In genomic region chrIV:8927093-8927492, ce11 we compare ENCODE assay signal across 5 worm cellular contexts.
A peak's percentile ranks its signal among the peaks of the same experiment; 100 is the strongest.
TF ChIP-seq lines count a peak whose summit lies in the region.

No protein-coding gene starts in this region.

TF ChIP-seq in whole organism, L1 larva, 84 proteins besides CTCF, POLR2A, EP300 and RAD21 (continues in another document):
- TF ChIP-seq nhr-28 (tag; optimal IDR thresholded peaks at IDR 0.05; lab: Kevin White, UChicago), result no peak
- no peak for TF ChIP-seq blmp-1 (tag; optimal IDR thresholded peaks at IDR 0.05; lab: Kevin White, UChicago)
- TF ChIP-seq rnt-1 (tag; optimal IDR thresholded peaks at IDR 0.05; lab: Kevin White, UChicago), result peak; percentile 84
- peak; percentile 44 for TF ChIP-seq grh-1 (GFP tag; IDR thresholded peaks at IDR 0.05; lab: Robert Waterston, UW)
- TF ChIP-seq pqm-1 (tag; optimal IDR thresholded peaks at IDR 0.05; lab: Kevin White, UChicago), result no peak
- TF ChIP-seq tlp-1 (tag; optimal IDR thresholded peaks at IDR 0.05; lab: Kevin White, UChicago), result no peak
- TF ChIP-seq pax-3 (tag; optimal IDR thresholded peaks at IDR 0.05; lab: Kevin White, UChicago), result peak; percentile 66
- TF ChIP-seq isw-1 (GFP tag; IDR thresholded peaks at IDR 0.05; lab: Robert Waterston, UW), result no peak; the same call in 1 of the 2 replicates
- no peak for TF ChIP-seq unc-30 (tag; optimal IDR thresholded peaks at IDR 0.05; lab: Kevin White, UChicago)
- TF ChIP-seq Y116A8C.19 (tag; optimal IDR thresholded peaks at IDR 0.05; lab: Kevin White, UChicago; ENCODE audit: borderline replicate concordance), result no peak
- TF ChIP-seq ama-1 (optimal IDR thresholded peaks at IDR 0.05; lab: Kevin White, UChicago), result peak; percentile 44
- TF ChIP-seq aly-2 (tag; optimal IDR thresholded peaks at IDR 0.05; lab: Kevin White, UChicago), result peak; percentile 50
- peak; percentile 87 for TF ChIP-seq nhr-71 (tag; optimal IDR thresholded peaks at IDR 0.05; lab: Kevin White, UChicago)
- TF ChIP-seq ceh-63 (GFP tag; optimal IDR thresholded peaks at IDR 0.05; lab: Kevin White, UChicago), result no peak
- TF ChIP-seq unc-130 (tag; optimal IDR thresholded peaks at IDR 0.05; lab: Kevin White, UChicago), result peak; percentile 75
- TF ChIP-seq unc-62 (GFP tag; optimal IDR thresholded peaks at IDR 0.05; lab: Kevin White, UChicago), result no peak
- TF ChIP-seq elt-3 (tag; optimal IDR thresholded peaks at IDR 0.05; lab: Kevin White, UChicago), result peak in 1 of 6 experiments; percentile 75
- peak; percentile 85 for TF ChIP-seq nhr-47 (tag; optimal IDR thresholded peaks at IDR 0.05; lab: Kevin White, UChicago)

TF ChIP-seq in whole organism, L3 larva, 47 proteins besides CTCF, POLR2A, EP300 and RAD21 (continues in another document):
- TF ChIP-seq nhr-12 (tag; optimal IDR thresholded peaks at IDR 0.05; lab: Kevin White, UChicago), result no peak
- peak; percentile 92 for TF ChIP-seq lin-39 (tag; optimal IDR thresholded peaks at IDR 0.05; lab: Kevin White, UChicago)
- peak; percentile 72 for TF ChIP-seq elt-2 (tag; optimal IDR thresholded peaks at IDR 0.05; lab: Kevin White, UChicago)
- no peak for TF ChIP-seq nhr-77 (tag; optimal IDR thresholded peaks at IDR 0.05; lab: Kevin White, UChicago)
- peak; percentile 35 for TF ChIP-seq lin-15B (tag; optimal IDR thresholded peaks at IDR 0.05; lab: Kevin White, UChicago)
- TF ChIP-seq tbx-2 (tag; optimal IDR thresholded peaks at IDR 0.05; lab: Kevin White, UChicago), result peak; percentile 58
- TF ChIP-seq R02D3.7 (tag; optimal IDR thresholded peaks at IDR 0.05; lab: Kevin White, UChicago), result peak; percentile 57
- no peak for TF ChIP-seq fkh-2 (tag; optimal IDR thresholded peaks at IDR 0.05; lab: Kevin White, UChicago)
- TF ChIP-seq ceh-28 (tag; optimal IDR thresholded peaks at IDR 0.05; lab: Kevin White, UChicago), result peak; percentile 67
- peak; percentile 86 for TF ChIP-seq ama-1 (optimal IDR thresholded peaks at IDR 0.05; lab: Kevin White, UChicago)
- TF ChIP-seq skn-1 (tag; optimal IDR thresholded peaks at IDR 0.05; lab: Kevin White, UChicago), result peak; percentile 20
- peak; percentile 57 for TF ChIP-seq ztf-4 (tag; optimal IDR thresholded peaks at IDR 0.05; lab: Kevin White, UChicago)
- no peak for TF ChIP-seq nhr-28 (tag; optimal IDR thresholded peaks at IDR 0.05; lab: Kevin White, UChicago)
- TF ChIP-seq ceh-16 (tag; optimal IDR thresholded peaks at IDR 0.05; lab: Kevin White, UChicago), result no peak
- TF ChIP-seq unc-39 (tag; optimal IDR thresholded peaks at IDR 0.05; lab: Kevin White, UChicago), result no peak
- TF ChIP-seq hmg-11 (tag; optimal IDR thresholded peaks at IDR 0.05; lab: Kevin White, UChicago), result peak; percentile 95
- peak; percentile 28 for TF ChIP-seq pqm-1 (tag; optimal IDR thresholded peaks at IDR 0.05; lab: Kevin White, UChicago)
- no peak for TF ChIP-seq fos-1 (tag; optimal IDR thresholded peaks at IDR 0.05; lab: Kevin White, UChicago)
- TF ChIP-seq nhr-11 (tag; optimal IDR thresholded peaks at IDR 0.05; lab: Kevin White, UChicago), result no peak
- peak; percentile 81 for TF ChIP-seq nhr-25 (tag; optimal IDR thresholded peaks at IDR 0.05; lab: Kevin White, UChicago)

TF ChIP-seq in whole organism, early embryonic, 17 proteins besides CTCF, POLR2A, EP300 and RAD21:
- TF ChIP-seq hmg-4 (GFP tag; optimal IDR thresholded peaks at IDR 0.05; lab: Kevin White, UChicago) (peak; percentile 98), ceh-13 (GFP tag; optimal IDR thresholded peaks at IDR 0.05; lab: Kevin White, UChicago) (peak; percentile 92), tbx-37 (GFP tag; conservative IDR thresholded peaks at IDR 0.05; lab: Robert Waterston, UW) (peak; percentile 93), ceh-36 (tag; optimal IDR thresholded peaks at IDR 0.05; lab: Kevin White, UChicago) (peak; percentile 95), scrt-1 (GFP tag; IDR thresholded peaks at IDR 0.05; lab: Robert Waterston, UW) (peak; percentile 95), ama-1 (optimal IDR thresholded peaks at IDR 0.05; lab: Kevin White, UChicago) (no peak), hmbx-1 (tag; optimal IDR thresholded peaks at IDR 0.05; lab: Kevin White, UChicago) (peak; percentile 91), sea-1 (GFP tag; conservative IDR thresholded peaks at IDR 0.05; lab: Robert Waterston, UW) (peak; percentile 99), F13C5.2 (tag; optimal IDR thresholded peaks at IDR 0.05; lab: Kevin White, UChicago) (peak; percentile 96), B0310.2 (tag; optimal IDR thresholded peaks at IDR 0.05; lab: Kevin White, UChicago) (peak; percentile 97), pes-1 (GFP tag; IDR thresholded peaks at IDR 0.05; lab: Robert Waterston, UW) (peak; percentile 97), ets-7 (tag; optimal IDR thresholded peaks at IDR 0.05; lab: Kevin White, UChicago) (peak; percentile 94), flt-1 (GFP tag; IDR thresholded peaks at IDR 0.05; lab: Robert Waterston, UW) (peak; percentile 97), hnd-1 (tag; optimal IDR thresholded peaks at IDR 0.05; lab: Kevin White, UChicago) (peak; percentile 86), aly-1 (tag; optimal IDR thresholded peaks at IDR 0.05; lab: Kevin White, UChicago) (peak; percentile 98), tra-4 (tag; optimal IDR thresholded peaks at IDR 0.05; lab: Kevin White, UChicago) (peak; percentile 97), tbx-11 (GFP tag; IDR thresholded peaks at IDR 0.05; lab: Robert Waterston, UW) (peak; percentile 99)

TF ChIP-seq in whole organism, midembryonic, 9 proteins besides CTCF, POLR2A, EP300 and RAD21:
- TF ChIP-seq ref-1 (GFP tag; conservative IDR thresholded peaks at IDR 0.05; lab: Robert Waterston, UW) (peak; percentile 91), T22C8.4 (GFP tag; IDR thresholded peaks at IDR 0.05; lab: Robert Waterston, UW) (peak; percentile 97), ztf-29 (GFP tag; IDR thresholded peaks at IDR 0.05; lab: Robert Waterston, UW) (peak; percentile 96), klf-2 (GFP tag; conservative IDR thresholded peaks at IDR 0.05; lab: Robert Waterston, UW) (peak; percentile 96), tab-1 (GFP tag; IDR thresholded peaks at IDR 0.05; lab: Robert Waterston, UW) (peak; percentile 98), flt-1 (GFP tag; IDR thresholded peaks at IDR 0.05; lab: Robert Waterston, UW) (peak; percentile 98), cog-1 (tag; optimal IDR thresholded peaks at IDR 0.05; lab: Kevin White, UChicago) (peak; percentile 83), med-1 (GFP tag; optimal IDR thresholded peaks at IDR 0.05; lab: Kevin White, UChicago; ENCODE audit: insufficient read depth) (peak; percentile 82), ztf-23 (GFP tag; IDR thresholded peaks at IDR 0.05; lab: Robert Waterston, UW) (peak; percentile 96)

TF ChIP-seq in whole organism, young adult, 124 proteins besides CTCF, POLR2A, EP300 and RAD21 (continues in another document):
- TF ChIP-seq ztf-22 (GFP tag; optimal IDR thresholded peaks at IDR 0.05; lab: Kevin White, UChicago) (peak; percentile 68), F57C9.4 (tag; optimal IDR thresholded peaks at IDR 0.05; lab: Kevin White, UChicago) (peak; percentile 87), ZK185.1 (tag; optimal IDR thresholded peaks at IDR 0.05; lab: Kevin White, UChicago; ENCODE audit: poor library complexity, severe bottlenecking) (peak; percentile 91), fkh-3 (tag; optimal IDR thresholded peaks at IDR 0.05; lab: Kevin White, UChicago) (peak; percentile 93), hrde-1 (tag; optimal IDR thresholded peaks at IDR 0.05; lab: Kevin White, UChicago; ENCODE audit: borderline replicate concordance) (peak; percentile 86), tlf-1 (GFP tag; optimal IDR thresholded peaks at IDR 0.05; lab: Kevin White, UChicago) (peak; percentile 74), hmg-20 (GFP tag; IDR thresholded peaks at IDR 0.05; lab: Robert Waterston, UW) (peak; percentile 70), madf-3 (GFP tag; IDR thresholded peaks at IDR 0.05; lab: Robert Waterston, UW) (peak; percentile 84), mcd-1 (GFP tag; IDR thresholded peaks at IDR 0.05; lab: Robert Waterston, UW) (peak; percentile 79), T07F8.4 (tag; optimal IDR thresholded peaks at IDR 0.05; lab: Kevin White, UChicago) (peak; percentile 91), ztf-25 (GFP tag; IDR thresholded peaks at IDR 0.05; lab: Robert Waterston, UW) (peak; percentile 62; the same call in 1 of the 2 replicates), snpc-3.4 (tag; optimal IDR thresholded peaks at IDR 0.05; lab: Kevin White, UChicago) (peak; percentile 89), snpc-1.3 (tag; optimal IDR thresholded peaks at IDR 0.05; lab: Kevin White, UChicago; ENCODE audit: insufficient read depth) (peak; percentile 95), tbx-9 (tag; optimal IDR thresholded peaks at IDR 0.05; lab: Kevin White, UChicago; ENCODE audit: borderline replicate concordance) (peak; percentile 89), B0035.1 (tag; optimal IDR thresholded peaks at IDR 0.05; lab: Kevin White, UChicago) (peak; percentile 82), F10E7.11 (tag; optimal IDR thresholded peaks at IDR 0.05; lab: Kevin White, UChicago) (peak; percentile 92), ztf-28 (GFP tag; IDR thresholded peaks at IDR 0.05; lab: Robert Waterston, UW) (peak; percentile 85), hlh-12 (tag; optimal IDR thresholded peaks at IDR 0.05; lab: Kevin White, UChicago) (no peak), madf-6 (GFP tag; IDR thresholded peaks at IDR 0.05; lab: Robert Waterston, UW) (peak; percentile 74), ztf-26 (tag; optimal IDR thresholded peaks at IDR 0.05; lab: Kevin White, UChicago) (peak; percentile 78), hmg-1.2 (GFP tag; IDR thresholded peaks at IDR 0.05; lab: Robert Waterston, UW) (peak; percentile 78), K12H6.12 (tag; optimal IDR thresholded peaks at IDR 0.05; lab: Kevin White, UChicago) (peak; percentile 64), akir-1 (GFP tag; optimal IDR thresholded peaks at IDR 0.05; lab: Kevin White, UChicago) (peak; percentile 32), Y79H2A.3 (GFP tag; conservative IDR thresholded peaks at IDR 0.05; lab: Robert Waterston, UW) (peak; percentile 29; the same call in 1 of the 2 replicates), F37B4.10 (GFP tag; IDR thresholded peaks at IDR 0.05; lab: Robert Waterston, UW) (no peak), sdz-38 (tag; optimal IDR thresholded peaks at IDR 0.05; lab: Kevin White, UChicago) (no peak), let-526 (GFP tag; IDR thresholded peaks at IDR 0.05; lab: Robert Waterston, UW) (peak; percentile 50; the same call in 1 of the 2 replicates), Y53G8AR.9 (GFP tag; conservative IDR thresholded peaks at IDR 0.05; lab: Robert Waterston, UW) (peak; percentile 76), F23B12.7 (tag; optimal IDR thresholded peaks at IDR 0.05; lab: Kevin White, UChicago; ENCODE audit: insufficient read depth) (peak; percentile 92), dox-1 (GFP tag; IDR thresholded peaks at IDR 0.05; lab: Robert Waterston, UW) (peak; percentile 91), Y95B8A.8 (GFP tag; IDR thresholded peaks at IDR 0.05; lab: Robert Waterston, UW) (0 out of 2 replicates have a peak, but pooled peaks have one; percentile 40), lin-54 (GFP tag; optimal IDR thresholded peaks at IDR 0.05; lab: Kevin White, UChicago) (peak; percentile 82), ama-1 (optimal IDR thresholded peaks at IDR 0.05; lab: Kevin White, UChicago) (no peak), ama-1 (GFP tag; optimal IDR thresholded peaks at IDR 0.05; lab: Kevin White, UChicago) (peak; percentile 83 to 89)

Comparison
In these comparisons a context has a peak if more than half of its experiments do, and no peak if none do; other contexts are left out.
1. Of the 8 proteins assayed by ChIP-seq in both whole organism, young adult and whole organism, L1 larva: peak only in whole organism, young adult: none; only in whole organism, L1 larva: none; in both: ama-1, dpl-1, efl-1, nhr-90, snpc-4 and unc-130; in neither: 1; mixed calls (peak in some experiments, not most) for 1.